Fruit fly (Drosophila melanogaster) whole organism, embryonic: ENCODE results near the gene Neu2.

ENCODE experiments used
- Atf-2 ChIP-seq: fragments of 200-800 bp; sonication (Bioruptor generic); optimal IDR thresholded peaks from 2 replicates; lab custom pipeline; 2016; ENCODE audit warnings: missing biosample characterization, missing genetic modification characterization
- CG11456 ChIP-seq: fragments of 200-800 bp; sonication (Bioruptor generic); IDR thresholded peaks from 3 replicates; pipeline ENCODE4 v1.3.6; 2022; ENCODE audit warnings: missing biosample characterization, missing genetic modification characterization
- CG11504 ChIP-seq: fragments of 200-800 bp; sonication (Bioruptor generic); optimal IDR thresholded peaks from 3 replicates; lab custom pipeline; 2019; ENCODE audit warnings: missing biosample characterization, mild to moderate bottlenecking, missing genetic modification characterization, moderate library complexity
- CG12155 ChIP-seq: fragments of 200-800 bp; sonication (Bioruptor generic); optimal IDR thresholded peaks from 3 replicates; lab custom pipeline; 2016; ENCODE audit warnings: missing biosample characterization, missing genetic modification characterization
- CG12236 ChIP-seq: fragments of 200-800 bp; sonication (Bioruptor generic); optimal IDR thresholded peaks from 2 replicates; lab custom pipeline; 2016; ENCODE audit warnings: missing biosample characterization, missing genetic modification characterization
- CG12391 ChIP-seq: fragments of 200-800 bp; sonication (Bioruptor generic); optimal IDR thresholded peaks from 3 replicates; lab custom pipeline; 2018; ENCODE audit warnings: missing biosample characterization, mild to moderate bottlenecking, missing genetic modification characterization, moderate library complexity
- CG12769 ChIP-seq: fragments of 200-800 bp; sonication (Bioruptor generic); optimal IDR thresholded peaks from 2 replicates; lab custom pipeline; 2019; ENCODE audit warnings: missing biosample characterization, mild to moderate bottlenecking, missing genetic modification characterization, moderate library complexity
- CG13123 ChIP-seq: fragments of 200-800 bp; sonication (Bioruptor generic); optimal IDR thresholded peaks from 2 replicates; lab custom pipeline; 2016; ENCODE audit warnings: missing biosample characterization, missing genetic modification characterization
- CG14014 ChIP-seq: fragments of 200-800 bp; sonication (Bioruptor generic); IDR thresholded peaks from 2 replicates; pipeline ENCODE4 v1.3.6; 2022; ENCODE audit warnings: missing biosample characterization, missing genetic modification characterization
- CG14860 ChIP-seq: fragments of 200-800 bp; sonication (Bioruptor generic); IDR thresholded peaks from 3 replicates; pipeline ENCODE4 v1.3.6; 2022; ENCODE audit warnings: missing biosample characterization, missing genetic modification characterization; ENCODE audit not compliant: partially characterized antibody
- CG1602 ChIP-seq: fragments of 200-800 bp; sonication (Bioruptor generic); optimal IDR thresholded peaks from 3 replicates; lab custom pipeline; 2016; ENCODE audit warnings: missing biosample characterization, missing genetic modification characterization
- CG17829 ChIP-seq: fragments of 200-800 bp; optimal IDR thresholded peaks from 2 replicates; lab custom pipeline; 2019; ENCODE audit warnings: missing biosample characterization, mild to moderate bottlenecking, missing genetic modification characterization, moderate library complexity
- CG2202 ChIP-seq: fragments of 200-800 bp; sonication (Bioruptor generic); optimal IDR thresholded peaks from 2 replicates; lab custom pipeline; 2018; ENCODE audit warnings: missing biosample characterization, mild to moderate bottlenecking, missing genetic modification characterization
- CG34422 ChIP-seq: fragments of 200-800 bp; sonication (Bioruptor generic); IDR thresholded peaks from 3 replicates; pipeline ENCODE4 v1.3.6; 2022; ENCODE audit warnings: missing biosample characterization, missing genetic modification characterization
- CG3838 ChIP-seq: fragments of 200-800 bp; sonication (Bioruptor generic); optimal IDR thresholded peaks from 3 replicates; lab custom pipeline; 2016; ENCODE audit warnings: missing biosample characterization, missing genetic modification characterization
- CG5180 ChIP-seq: fragments of 200-800 bp; sonication (Bioruptor generic); optimal IDR thresholded peaks from 3 replicates; lab custom pipeline; 2017; ENCODE audit warnings: missing biosample characterization, missing genetic modification characterization, mild to moderate bottlenecking, moderate library complexity, missing genetic modification reagents
- CG6175 ChIP-seq: fragments of 200-800 bp; sonication (Bioruptor generic); IDR thresholded peaks from 3 replicates; pipeline ENCODE4 v1.3.6; 2022; ENCODE audit warnings: missing biosample characterization, missing genetic modification characterization
- CG6854 ChIP-seq: fragments of 200-800 bp; sonication (Bioruptor generic); optimal IDR thresholded peaks from 3 replicates; lab custom pipeline; 2017; ENCODE audit warnings: missing biosample characterization, mild to moderate bottlenecking, missing genetic modification characterization
- CG7928 ChIP-seq: fragments of 200-800 bp; sonication (Bioruptor generic); optimal IDR thresholded peaks from 2 replicates; lab custom pipeline; 2017; ENCODE audit warnings: missing biosample characterization, mild to moderate bottlenecking, missing genetic modification characterization
- CG9727 ChIP-seq: fragments of 200-800 bp; sonication (Bioruptor generic); optimal IDR thresholded peaks from 3 replicates; lab custom pipeline; 2017; ENCODE audit warnings: missing biosample characterization, mild to moderate bottlenecking, missing genetic modification characterization
- CG9797 ChIP-seq: fragments of 200-800 bp; sonication (Bioruptor generic); optimal IDR thresholded peaks from 3 replicates; lab custom pipeline; 2018; ENCODE audit warnings: missing biosample characterization, mild to moderate bottlenecking, missing genetic modification characterization
- CHES-1-like ChIP-seq: fragments of 200-800 bp; sonication (Bioruptor generic); optimal IDR thresholded peaks from 2 replicates; lab custom pipeline; 2016; ENCODE audit warnings: missing biosample characterization, missing genetic modification characterization
- Dad ChIP-seq: fragments of 200-800 bp; sonication (Bioruptor generic); optimal IDR thresholded peaks from 3 replicates; lab custom pipeline; 2016; ENCODE audit warnings: missing biosample characterization, missing genetic modification characterization
- Doc2 ChIP-seq: fragments of 200-800 bp; sonication (Bioruptor generic); IDR thresholded peaks from 2 replicates; pipeline ENCODE4 v1.3.6; 2022; ENCODE audit warnings: missing biosample characterization, missing genetic modification characterization
- HLH3B ChIP-seq: fragments of 200-800 bp; sonication (Bioruptor generic); IDR thresholded peaks from 2 replicates; pipeline ENCODE4 v1.3.6; 2022; ENCODE audit warnings: missing biosample characterization, missing genetic modification characterization
- Hand ChIP-seq: fragments of 200-800 bp; sonication (Bioruptor generic); optimal IDR thresholded peaks from 2 replicates; lab custom pipeline; 2017; ENCODE audit warnings: mild to moderate bottlenecking, missing biosample characterization, missing genetic modification reagents, missing genetic modification characterization
- Lpt ChIP-seq: fragments of >200 bp; optimal IDR thresholded peaks from 2 replicates; lab custom pipeline; 2018; ENCODE audit warnings: missing biosample characterization, missing genetic modification characterization
- NC2β ChIP-seq: fragments of 200-800 bp; sonication (Bioruptor generic); optimal IDR thresholded peaks from 2 replicates; lab custom pipeline; 2016; ENCODE audit warnings: missing biosample characterization, missing genetic modification characterization
- Spps ChIP-seq: fragments of 200-800 bp; sonication (Bioruptor generic); optimal IDR thresholded peaks from 2 replicates; lab custom pipeline; 2018; ENCODE audit warnings: missing biosample characterization, mild to moderate bottlenecking, missing genetic modification characterization
- Ssrp ChIP-seq: fragments of 200-800 bp; sonication (Bioruptor generic); optimal IDR thresholded peaks from 2 replicates; lab custom pipeline; 2018; ENCODE audit warnings: missing biosample characterization, mild to moderate bottlenecking, missing genetic modification characterization, moderate library complexity
- Trl ChIP-seq, 3 experiments: fragments of >200 bp in 2 of 3; fragments of 200-800 bp in 1 of 3; sonication (Bioruptor generic) in 1 of 3; optimal IDR thresholded peaks; 2 replicates in 1 of 3; 3 replicates in 2 of 3; lab custom pipeline; 2016 to 2017; ENCODE audit warnings: missing biosample characterization in 1 of 3, missing genetic modification characterization in 1 of 3
- bab2 ChIP-seq: fragments of 200-800 bp; sonication (Bioruptor generic); optimal IDR thresholded peaks from 2 replicates; lab custom pipeline; 2016; ENCODE audit warnings: missing biosample characterization, missing genetic modification characterization
- crc ChIP-seq: fragments of 200-800 bp; sonication (Bioruptor generic); optimal IDR thresholded peaks from 2 replicates; lab custom pipeline; 2016; ENCODE audit warnings: missing biosample characterization, missing genetic modification characterization
- disco-r ChIP-seq: fragments of 200-800 bp; sonication (Bioruptor generic); optimal IDR thresholded peaks from 2 replicates; lab custom pipeline; 2016; ENCODE audit warnings: missing biosample characterization, missing genetic modification characterization
- dm ChIP-seq: fragments of 200-800 bp; sonication (Bioruptor generic); optimal IDR thresholded peaks from 3 replicates; lab custom pipeline; 2016; ENCODE audit warnings: missing biosample characterization, missing genetic modification characterization
- eyg ChIP-seq: fragments of 200-800 bp; sonication (Bioruptor generic); optimal IDR thresholded peaks from 3 replicates; lab custom pipeline; 2016; ENCODE audit warnings: missing biosample characterization, missing genetic modification characterization
- jigr1 ChIP-seq: fragments of 200-800 bp; sonication (Bioruptor generic); IDR thresholded peaks from 3 replicates; pipeline ENCODE4 v1.3.6; 2022; ENCODE audit warnings: missing biosample characterization, missing genetic modification characterization
- kni ChIP-seq: fragments of 200-800 bp; sonication (Bioruptor generic); optimal IDR thresholded peaks from 3 replicates; lab custom pipeline; 2017; ENCODE audit warnings: mild to moderate bottlenecking, missing biosample characterization, missing genetic modification reagents, missing genetic modification characterization
- knrl ChIP-seq: fragments of 200-800 bp; sonication (Bioruptor generic); IDR thresholded peaks from 3 replicates; pipeline ENCODE4 v1.3.6; 2022; ENCODE audit warnings: missing biosample characterization, missing genetic modification characterization; ENCODE audit not compliant: partially characterized antibody
- mld ChIP-seq: fragments of 200-800 bp; sonication (Bioruptor generic); IDR thresholded peaks from 3 replicates; pipeline ENCODE4 v1.3.6; 2022; ENCODE audit warnings: missing biosample characterization, missing genetic modification characterization; ENCODE audit not compliant: partially characterized antibody
- prd ChIP-seq, 3 experiments: fragments of >200 bp in 2 of 3; fragments of 200-800 bp in 1 of 3; sonication (Bioruptor generic) in 1 of 3; optimal IDR thresholded peaks in 2 of 3; IDR thresholded peaks in 1 of 3; 2 replicates in 2 of 3; 3 replicates in 1 of 3; pipeline versions ENCODE4 v1.3.6 to Lab custom; 2017 to 2022; ENCODE audit warnings: missing biosample characterization in 1 of 3, missing genetic modification characterization in 1 of 3
- run ChIP-seq: fragments of 200-800 bp; sonication (Bioruptor generic); optimal IDR thresholded peaks from 3 replicates; lab custom pipeline; 2018; ENCODE audit warnings: missing biosample characterization, mild to moderate bottlenecking, missing genetic modification characterization
- sd ChIP-seq: fragments of 200-800 bp; sonication (Bioruptor generic); optimal IDR thresholded peaks from 3 replicates; lab custom pipeline; 2018; ENCODE audit warnings: missing biosample characterization, mild to moderate bottlenecking, missing genetic modification characterization, moderate library complexity
- seq ChIP-seq: fragments of 200-800 bp; sonication (Bioruptor generic); IDR thresholded peaks from 2 replicates; pipeline ENCODE4 v1.3.6; 2022; ENCODE audit warnings: missing biosample characterization, missing genetic modification characterization
- slp2 ChIP-seq: fragments of 200-800 bp; sonication (Bioruptor generic); optimal IDR thresholded peaks from 2 replicates; lab custom pipeline; 2016; ENCODE audit warnings: missing biosample characterization, missing genetic modification characterization
- tin ChIP-seq: fragments of 200-800 bp; sonication (Bioruptor generic); optimal IDR thresholded peaks from 3 replicates; lab custom pipeline; 2016; ENCODE audit warnings: missing biosample characterization, missing genetic modification characterization
- toy ChIP-seq: fragments of 200-800 bp; sonication (Bioruptor generic); IDR thresholded peaks from 2 replicates; pipeline ENCODE4 v1.3.6; 2022; ENCODE audit warnings: missing biosample characterization, missing genetic modification characterization
- unpg ChIP-seq: fragments of 200-800 bp; sonication (Bioruptor generic); optimal IDR thresholded peaks from 3 replicates; lab custom pipeline; 2018; ENCODE audit warnings: missing biosample characterization, mild to moderate bottlenecking, missing genetic modification characterization, moderate library complexity
- usp ChIP-seq: fragments of >200 bp; optimal IDR thresholded peaks from 2 replicates; lab custom pipeline; 2017; ENCODE audit warnings: missing biosample characterization, missing genetic modification characterization
- wor ChIP-seq: fragments of 200-800 bp; sonication (Bioruptor generic); IDR thresholded peaks from 2 replicates; pipeline ENCODE4 v1.3.6; 2022; ENCODE audit warnings: missing biosample characterization, missing genetic modification characterization

The Neu2 gene

dm6 chr3L:21507354-21507928 lies 17.1 kb upstream of the Neu2 start, which contains the start of the genes Glg1 and M6 (continued):
- TF ChIP-seq CG3838 (peak; percentile 43), CG13123 (no peak), unpg (GFP tag; lab: Kevin White, UChicago) (peak; percentile 54), CG7928 (GFP tag; lab: Kevin White, UChicago) (peak; percentile 5), CG14014 (GFP tag; lab: Robert Waterston, UW) (peak; percentile 49; the same call in 1 of the 2 replicates), CG2202 (tag; lab: Kevin White, UChicago) (peak; percentile 62), CG14860 (GFP tag; lab: Robert Waterston, UW) (peak; percentile 94), Spps (peak; percentile 35), CG9727 (GFP tag; lab: Kevin White, UChicago) (peak; percentile 67), CG11504 (tag; lab: Kevin White, UChicago) (peak; percentile 81), Atf-2 (GFP tag; lab: Kevin White, UChicago) (no peak), mld (GFP tag; lab: Robert Waterston, UW) (peak; percentile 92), crc (GFP tag; lab: Kevin White, UChicago) (no peak), jigr1 (GFP tag; lab: Robert Waterston, UW) (no peak), eyg (GFP tag; lab: Kevin White, UChicago) (no peak), NC2β (GFP tag; lab: Kevin White, UChicago) (peak; percentile 45), CHES-1-like (GFP tag; lab: Kevin White, UChicago) (peak; percentile 38), CG5180 (GFP tag; lab: Kevin White, UChicago) (no peak), tin (GFP tag; lab: Kevin White, UChicago) (peak; percentile 60), CG17829 (tag; lab: Kevin White, UChicago) (peak; percentile 74), Hand (GFP tag; lab: Kevin White, UChicago) (no peak), seq (GFP tag; lab: Robert Waterston, UW) (no peak), prd (optimal IDR thresholded peaks at IDR 0.05; lab: Kevin White, UChicago) (no peak), prd (GFP tag; IDR thresholded peaks at IDR 0.05; lab: Robert Waterston, UW) (peak; percentile 72), Lpt (GFP tag; lab: Kevin White, UChicago) (no peak), Dad (GFP tag; lab: Kevin White, UChicago) (peak; percentile 49), CG9797 (peak; percentile 37), usp (no peak), HLH3B (GFP tag; lab: Robert Waterston, UW) (peak; percentile 35; the same call in 1 of the 2 replicates), CG6854 (GFP tag; lab: Kevin White, UChicago) (no peak), CG1602 (GFP tag; lab: Kevin White, UChicago) (peak; percentile 68), CG12769 (tag; lab: Kevin White, UChicago) (peak; percentile 80), wor (GFP tag; lab: Robert Waterston, UW) (no peak), sd (tag; lab: Kevin White, UChicago) (peak; percentile 10), Ssrp (peak; percentile 55), CG12155 (GFP tag; lab: Kevin White, UChicago) (peak; percentile 75), slp2 (peak; percentile 2), CG11456 (GFP tag; lab: Robert Waterston, UW) (peak; percentile 71; the same call in 1 of the 3 replicates), CG6175 (GFP tag; lab: Robert Waterston, UW) (no peak), run (tag; lab: Kevin White, UChicago) (no peak), CG34422 (GFP tag; lab: Robert Waterston, UW) (no peak; the same call in 2 of the 3 replicates), CG12391 (tag; lab: Kevin White, UChicago) (peak; percentile 80), CG12236 (GFP tag; lab: Kevin White, UChicago) (peak; percentile 6), knrl (GFP tag; lab: Robert Waterston, UW) (peak; percentile 96), toy (GFP tag; lab: Robert Waterston, UW) (no peak), Trl (optimal IDR thresholded peaks at IDR 0.05; lab: Kevin White, UChicago) (no peak), Trl (GFP tag; optimal IDR thresholded peaks at IDR 0.05; lab: Kevin White, UChicago) (peak; percentile 58), dm (GFP tag; lab: Kevin White, UChicago) (peak; percentile 42), Doc2 (GFP tag; lab: Robert Waterston, UW) (no peak), kni (GFP tag; lab: Kevin White, UChicago) (peak; percentile 40), bab2 (GFP tag; lab: Kevin White, UChicago) (peak; percentile 66), disco-r (GFP tag; lab: Kevin White, UChicago) (no peak)
